Worm (Caenorhabditis elegans) whole organism, L4/young adult: Measurements from ENCODE around the gene C15H7.4.

Experiments
- W03F9.2 ChIP-seq: fragments of 150-350 bp; optimal IDR thresholded peaks from 2 replicates; lab custom pipeline; 2014; ENCODE audit warnings: missing biosample characterization, missing genetic modification characterization
- him-1 ChIP-seq: sonication (generic microtip); optimal IDR thresholded peaks from 2 replicates; lab custom pipeline; 2016; ENCODE audit warnings: missing genotype, missing genetic modification reagents, missing genetic modification characterization, missing compliant biosample characterization

DNA sequence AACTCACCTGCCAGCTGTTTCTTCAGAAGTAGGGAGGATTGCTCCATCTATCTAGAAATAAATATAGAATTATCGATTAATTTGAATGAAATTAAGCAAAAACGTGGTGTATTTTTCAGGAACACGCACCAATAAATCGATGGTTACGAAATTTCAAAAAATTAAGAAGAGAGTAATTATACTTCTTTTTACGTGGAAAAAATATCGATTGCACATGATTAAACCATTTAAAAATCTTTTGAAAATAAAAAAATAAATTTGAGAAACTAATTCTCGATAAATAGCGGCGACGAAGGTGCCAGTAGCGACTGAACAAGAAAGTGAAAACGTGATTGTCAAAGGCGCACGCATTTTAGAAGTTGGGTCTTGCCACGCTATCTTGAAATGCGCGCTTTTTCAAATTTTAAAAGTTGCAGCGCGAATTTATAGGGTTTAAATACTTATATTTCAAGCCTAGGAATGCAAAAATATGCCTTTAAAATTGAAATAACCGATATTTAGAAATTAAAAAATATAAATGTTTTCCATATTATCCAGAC, 24.5 kb downstream of the C15H7.4 start, which contains the start of gene ubc-7:
- TF ChIP-seq him-1 (tag; lab: Kevin White, UChicago): no peak
- peak; percentile 79 for TF ChIP-seq W03F9.2 (tag; lab: Kevin White, UChicago)
